Fruit fly (Drosophila melanogaster): ENCODE data around the gene Cip4.
A peak's percentile ranks its signal among the peaks of the same experiment; 100 is the strongest.

DNA sequence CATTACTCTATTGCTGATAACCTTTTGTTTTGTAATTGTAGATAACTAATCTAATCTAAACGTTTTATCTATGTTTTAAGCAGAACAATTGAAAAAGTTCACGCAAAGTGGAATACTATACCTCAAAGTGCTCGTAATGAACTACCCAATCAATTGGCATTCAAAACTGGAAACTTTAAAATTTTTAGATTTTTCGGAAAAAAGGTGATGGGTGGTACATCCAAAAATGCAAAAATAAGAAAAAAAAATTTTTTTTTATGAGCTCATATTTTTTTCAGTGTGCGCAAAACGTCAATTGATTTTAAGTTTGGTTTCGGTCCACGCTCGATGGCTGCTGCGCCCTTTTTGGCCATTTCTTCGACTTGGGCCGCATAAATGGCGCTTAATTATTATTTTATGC, 53.3 kb downstream of the Cip4 start:
- TF ChIP-seq Sox14 (GFP tag; optimal IDR thresholded peaks at IDR 0.05) (no peak), CG32006 (GFP tag; optimal IDR thresholded peaks at IDR 0.05) (peak; percentile 41), CG16779 (tag; optimal IDR thresholded peaks at IDR 0.05) (no peak), Sox102F (GFP tag; optimal IDR thresholded peaks at IDR 0.05) (no peak)

Measured in whole organism, prepupa.